Fruit fly (Drosophila melanogaster) whole organism, wandering third instar larva: ENCODE results near the gene CG32270.

ENCODE experiments used
- CG32264 ChIP-seq: fragments of 200-800 bp; sonication (Bioruptor generic); optimal IDR thresholded peaks from 2 replicates; lab custom pipeline; 2016; ENCODE audit warnings: missing biosample characterization, missing genetic modification characterization
- Hnf4 ChIP-seq: fragments of 200-800 bp; sonication (Bioruptor generic); optimal IDR thresholded peaks from 2 replicates; lab custom pipeline; 2016; ENCODE audit warnings: missing biosample characterization, mild to moderate bottlenecking, missing genetic modification characterization
- Myc ChIP-seq: fragments of >200 bp; optimal IDR thresholded peaks from 2 replicates; lab custom pipeline; 2017
- OdsH ChIP-seq: fragments of 200-800 bp; sonication (Bioruptor generic); optimal IDR thresholded peaks from 2 replicates; lab custom pipeline; 2016; ENCODE audit warnings: missing biosample characterization, mild to moderate bottlenecking, missing genetic modification characterization
- br ChIP-seq: fragments of 200-800 bp; sonication (Bioruptor generic); optimal IDR thresholded peaks from 2 replicates; lab custom pipeline; 2016; ENCODE audit warnings: missing biosample characterization, missing genetic modification characterization
- brk ChIP-seq: fragments of 200-800 bp; sonication (Bioruptor generic); optimal IDR thresholded peaks from 2 replicates; lab custom pipeline; 2016; ENCODE audit warnings: missing biosample characterization, mild to moderate bottlenecking, missing genetic modification characterization
- ey ChIP-seq: fragments of 200-800 bp; sonication (Bioruptor generic); optimal IDR thresholded peaks from 2 replicates; lab custom pipeline; 2016; ENCODE audit warnings: missing biosample characterization, missing genetic modification characterization
- foxo ChIP-seq, 2 experiments: fragments of 200-800 bp; sonication (Bioruptor generic); optimal IDR thresholded peaks; 2 replicates in 1 of 2; 3 replicates in 1 of 2; lab custom pipeline; 2016 to 2017; ENCODE audit warnings: missing biosample characterization in 2 of 2, missing genetic modification characterization in 2 of 2
- fru ChIP-seq: fragments of 200-800 bp; sonication (Bioruptor generic); optimal IDR thresholded peaks from 3 replicates; lab custom pipeline; 2016; ENCODE audit warnings: missing biosample characterization, mild to moderate bottlenecking, missing genetic modification characterization
- psq ChIP-seq: fragments of 200-800 bp; sonication (Bioruptor generic); optimal IDR thresholded peaks from 3 replicates; lab custom pipeline; 2017; ENCODE audit warnings: missing biosample characterization, mild to moderate bottlenecking, missing genetic modification characterization, moderate library complexity
- rgr ChIP-seq: fragments of 200-800 bp; sonication (Bioruptor generic); optimal IDR thresholded peaks from 3 replicates; lab custom pipeline; 2016; ENCODE audit warnings: missing biosample characterization, mild to moderate bottlenecking, missing genetic modification characterization
- sage ChIP-seq: fragments of 200-800 bp; sonication (Bioruptor generic); optimal IDR thresholded peaks from 2 replicates; lab custom pipeline; 2016; ENCODE audit warnings: missing biosample characterization, mild to moderate bottlenecking, missing genetic modification characterization

dm6 chr3L:3161968-3162367 is 46.8 kb downstream of the CG32270 start, which contains the start of gene rasp:
- TF ChIP-seq Myc (lab: Kevin White, UChicago) (no peak), br (GFP tag; lab: Kevin White, UChicago) (no peak), rgr (no peak), ey (GFP tag; lab: Kevin White, UChicago) (no peak), CG32264 (no peak), fru (GFP tag; lab: Kevin White, UChicago) (no peak), sage (GFP tag; lab: Kevin White, UChicago) (no peak), Hnf4 (no peak), OdsH (GFP tag; lab: Kevin White, UChicago) (no peak), psq (no peak), brk (no peak), foxo (GFP tag; optimal IDR thresholded peaks at IDR 0.05; lab: Kevin White, UChicago) (no peak)
